Fruit fly (Drosophila melanogaster) whole organism, embryonic: ENCODE measurements around the gene east.

Experiments
- Awh ChIP-seq: fragments of 200-800 bp; sonication (Bioruptor generic); IDR thresholded peaks from 2 replicates; pipeline ENCODE4, ENCODE4 v1.3.6; 2022; ENCODE audit warnings: missing biosample characterization, missing genetic modification characterization
- BtbVII ChIP-seq: fragments of 200-800 bp; sonication (Bioruptor generic); optimal IDR thresholded peaks from 3 replicates; lab custom pipeline; 2017; ENCODE audit warnings: missing biosample characterization, mild to moderate bottlenecking, missing genetic modification characterization
- CG10366 ChIP-seq: fragments of 200-800 bp; sonication (Bioruptor generic); IDR thresholded peaks from 2 replicates; pipeline ENCODE4 v1.3.6; 2022; ENCODE audit warnings: missing biosample characterization, missing genetic modification characterization
- CG10565 ChIP-seq: fragments of 200-800 bp; sonication (Bioruptor generic); optimal IDR thresholded peaks from 3 replicates; lab custom pipeline; 2016; ENCODE audit warnings: missing biosample characterization, mild to moderate bottlenecking, missing genetic modification characterization
- CG14441 ChIP-seq: fragments of 200-800 bp; sonication (Bioruptor generic); IDR thresholded peaks from 2 replicates; pipeline ENCODE4 v1.3.6; 2022; ENCODE audit warnings: missing biosample characterization, missing genetic modification characterization
- CG14710 ChIP-seq: fragments of 200-800 bp; sonication (Bioruptor generic); optimal IDR thresholded peaks from 3 replicates; lab custom pipeline; 2019; ENCODE audit warnings: missing biosample characterization, mild to moderate bottlenecking, missing genetic modification characterization, moderate library complexity
- CG15073 ChIP-seq: fragments of 200-800 bp; sonication (Bioruptor generic); optimal IDR thresholded peaks from 2 replicates; lab custom pipeline; 2016; ENCODE audit warnings: missing biosample characterization, missing genetic modification characterization
- CG15269 ChIP-seq: fragments of 200-800 bp; sonication (Bioruptor generic); optimal IDR thresholded peaks from 2 replicates; lab custom pipeline; 2018; ENCODE audit warnings: missing biosample characterization, mild to moderate bottlenecking, missing genetic modification characterization, moderate library complexity
- CG15479 ChIP-seq: fragments of 200-800 bp; sonication (Bioruptor generic); optimal IDR thresholded peaks from 3 replicates; lab custom pipeline; 2019; ENCODE audit warnings: missing biosample characterization, mild to moderate bottlenecking, missing genetic modification characterization, moderate library complexity
- CG16813 ChIP-seq: fragments of 200-800 bp; sonication (Bioruptor generic); IDR thresholded peaks from 3 replicates; pipeline ENCODE4 v1.3.6; 2022; ENCODE audit warnings: missing biosample characterization, missing genetic modification characterization; ENCODE audit not compliant: partially characterized antibody
- CG17612 ChIP-seq: fragments of 200-800 bp; sonication (Bioruptor generic); IDR thresholded peaks from 2 replicates; pipeline ENCODE4 v1.3.6; 2022; ENCODE audit warnings: missing biosample characterization, missing genetic modification characterization
- CG32532 ChIP-seq: fragments of 200-800 bp; sonication (Bioruptor generic); IDR thresholded peaks from 2 replicates; pipeline ENCODE4 v1.3.6; 2022; ENCODE audit warnings: missing biosample characterization, missing genetic modification characterization
- CG3726 ChIP-seq: fragments of 200-800 bp; sonication (Bioruptor generic); IDR thresholded peaks from 3 replicates; pipeline ENCODE4, ENCODE4 v1.3.6; 2022; ENCODE audit warnings: missing biosample characterization, missing genetic modification characterization
- CG3838 ChIP-seq: fragments of 200-800 bp; sonication (Bioruptor generic); optimal IDR thresholded peaks from 3 replicates; lab custom pipeline; 2016; ENCODE audit warnings: missing biosample characterization, missing genetic modification characterization
- CG4328 ChIP-seq: fragments of 200-800 bp; sonication (Bioruptor generic); optimal IDR thresholded peaks from 3 replicates; lab custom pipeline; 2017; ENCODE audit warnings: missing biosample characterization, missing genetic modification reagents, missing genetic modification characterization
- CG4424 ChIP-seq: fragments of 200-800 bp; sonication (Bioruptor generic); optimal IDR thresholded peaks from 3 replicates; lab custom pipeline; 2016; ENCODE audit warnings: missing biosample characterization, missing genetic modification characterization
- CG4707 ChIP-seq: fragments of 200-800 bp; sonication (Bioruptor generic); optimal IDR thresholded peaks from 2 replicates; lab custom pipeline; 2018; ENCODE audit warnings: missing biosample characterization, mild to moderate bottlenecking, missing genetic modification characterization, moderate library complexity
- CG7786 ChIP-seq: fragments of 200-800 bp; sonication (Bioruptor generic); optimal IDR thresholded peaks from 2 replicates; lab custom pipeline; 2016; ENCODE audit warnings: missing biosample characterization, missing genetic modification characterization
- Dad ChIP-seq: fragments of 200-800 bp; sonication (Bioruptor generic); optimal IDR thresholded peaks from 3 replicates; lab custom pipeline; 2016; ENCODE audit warnings: missing biosample characterization, missing genetic modification characterization
- E2f1 ChIP-seq: fragments of 200-800 bp; sonication (Bioruptor generic); IDR thresholded peaks from 2 replicates; pipeline ENCODE4 v1.3.6; 2022; ENCODE audit warnings: missing biosample characterization, missing genetic modification characterization
- MBD-R2 ChIP-seq: fragments of 200-800 bp; sonication (Bioruptor generic); IDR thresholded peaks from 2 replicates; pipeline ENCODE4 v1.3.6; 2022; ENCODE audit warnings: missing biosample characterization, missing genetic modification characterization
- Med ChIP-seq: fragments of 200-800 bp; sonication (Bioruptor generic); peaks from one replicate; lab custom pipeline; 2016; ENCODE audit warnings: missing biosample characterization, missing genetic modification characterization, mild to moderate bottlenecking, inconsistent platforms, moderate library complexity
- NC2α ChIP-seq: fragments of 200-800 bp; sonication (Bioruptor generic); optimal IDR thresholded peaks from 2 replicates; lab custom pipeline; 2016; ENCODE audit warnings: missing biosample characterization, missing genetic modification characterization
- Sin3A ChIP-seq: fragments of >200 bp; optimal IDR thresholded peaks from 2 replicates; lab custom pipeline; 2018
- Sox102F ChIP-seq: fragments of 200-800 bp; sonication (Bioruptor generic); optimal IDR thresholded peaks from 2 replicates; lab custom pipeline; 2018; ENCODE audit warnings: missing biosample characterization, mild to moderate bottlenecking, missing genetic modification characterization, moderate library complexity
- Sry-δ ChIP-seq: fragments of 200-800 bp; sonication (Bioruptor generic); optimal IDR thresholded peaks from 2 replicates; lab custom pipeline; 2016; ENCODE audit warnings: missing biosample characterization, missing genetic modification characterization
- YL-1 ChIP-seq: fragments of 200-800 bp; sonication (Bioruptor generic); optimal IDR thresholded peaks from 3 replicates; lab custom pipeline; 2017; ENCODE audit warnings: missing biosample characterization, mild to moderate bottlenecking, missing genetic modification characterization
- abd-A ChIP-seq: fragments of 200-800 bp; sonication (Bioruptor generic); optimal IDR thresholded peaks from 3 replicates; lab custom pipeline; 2019; ENCODE audit warnings: missing biosample characterization, mild to moderate bottlenecking, missing genetic modification characterization, moderate library complexity
- al ChIP-seq: fragments of 200-800 bp; sonication (Bioruptor generic); IDR thresholded peaks from 2 replicates; pipeline ENCODE4 v1.3.6; 2022; ENCODE audit warnings: missing biosample characterization, missing genetic modification characterization
- amos ChIP-seq: fragments of 200-800 bp; sonication (Bioruptor generic); IDR thresholded peaks from 2 replicates; pipeline ENCODE4 v1.3.6; 2022; ENCODE audit warnings: missing biosample characterization, missing genetic modification characterization; ENCODE audit not compliant: partially characterized antibody
- ase ChIP-seq: fragments of 200-800 bp; sonication (Bioruptor generic); IDR thresholded peaks from 3 replicates; pipeline ENCODE4 v1.3.6; 2022; ENCODE audit warnings: missing biosample characterization, missing genetic modification characterization
- bbx ChIP-seq: fragments of 200-800 bp; sonication (Bioruptor generic); IDR thresholded peaks from 2 replicates; pipeline ENCODE4 v1.3.6; 2022; ENCODE audit warnings: missing biosample characterization, missing genetic modification characterization; ENCODE audit not compliant: partially characterized antibody
- br ChIP-seq: fragments of >200 bp; optimal IDR thresholded peaks from 2 replicates; lab custom pipeline; 2017
- bsh ChIP-seq, 2 experiments: fragments of 200-800 bp; sonication (Bioruptor generic); optimal IDR thresholded peaks; 2 replicates each; lab custom pipeline; 2017 to 2018; ENCODE audit warnings: mild to moderate bottlenecking in 2 of 2, missing biosample characterization in 2 of 2, missing genetic modification characterization in 2 of 2, moderate library complexity in 1 of 2
- btn ChIP-seq: fragments of 200-800 bp; sonication (Bioruptor generic); optimal IDR thresholded peaks from 2 replicates; lab custom pipeline; 2016; ENCODE audit warnings: missing biosample characterization, missing genetic modification characterization
- chinmo ChIP-seq: fragments of 200-800 bp; sonication (Bioruptor generic); IDR thresholded peaks from 4 replicates; pipeline ENCODE4 v1.3.6; 2022; ENCODE audit warnings: missing biosample characterization, missing genetic modification characterization; ENCODE audit not compliant: partially characterized antibody
- crc ChIP-seq: fragments of 200-800 bp; sonication (Bioruptor generic); optimal IDR thresholded peaks from 2 replicates; lab custom pipeline; 2016; ENCODE audit warnings: missing biosample characterization, missing genetic modification characterization
- crp ChIP-seq, 2 experiments: fragments of 200-800 bp; sonication (Bioruptor generic); optimal IDR thresholded peaks; 2 replicates in 1 of 2; 3 replicates in 1 of 2; lab custom pipeline; 2017; ENCODE audit warnings: missing biosample characterization in 2 of 2, missing genetic modification characterization in 2 of 2, mild to moderate bottlenecking in 1 of 2, moderate library complexity in 1 of 2
- gcm ChIP-seq: fragments of 200-800 bp; sonication (Bioruptor generic); optimal IDR thresholded peaks from 2 replicates; lab custom pipeline; 2019; ENCODE audit warnings: missing biosample characterization, mild to moderate bottlenecking, missing genetic modification characterization, moderate library complexity
- hb ChIP-seq: fragments of 200-800 bp; sonication (Bioruptor generic); IDR thresholded peaks from 3 replicates; pipeline ENCODE4 v1.3.6; 2022; ENCODE audit warnings: missing biosample characterization, missing genetic modification characterization; ENCODE audit not compliant: partially characterized antibody
- hbn ChIP-seq: fragments of 200-800 bp; sonication (Bioruptor generic); IDR thresholded peaks from 2 replicates; pipeline ENCODE4 v1.3.6; 2022; ENCODE audit warnings: missing biosample characterization, missing genetic modification characterization; ENCODE audit not compliant: partially characterized antibody
- jigr1 ChIP-seq: fragments of 200-800 bp; sonication (Bioruptor generic); IDR thresholded peaks from 3 replicates; pipeline ENCODE4 v1.3.6; 2022; ENCODE audit warnings: missing biosample characterization, missing genetic modification characterization
- pb ChIP-seq: fragments of 200-800 bp; sonication (Bioruptor generic); optimal IDR thresholded peaks from 3 replicates; lab custom pipeline; 2016; ENCODE audit warnings: missing biosample characterization, missing genetic modification characterization
- pfk ChIP-seq: fragments of 200-800 bp; sonication (Bioruptor generic); optimal IDR thresholded peaks from 2 replicates; lab custom pipeline; 2018; ENCODE audit warnings: missing biosample characterization, mild to moderate bottlenecking, missing genetic modification characterization, moderate library complexity
- scrt ChIP-seq: fragments of 200-800 bp; sonication (Bioruptor generic); optimal IDR thresholded peaks from 2 replicates; lab custom pipeline; 2018; ENCODE audit warnings: missing biosample characterization, mild to moderate bottlenecking, missing genetic modification characterization, moderate library complexity
- stc ChIP-seq: fragments of 200-800 bp; sonication (Bioruptor generic); IDR thresholded peaks from 2 replicates; pipeline ENCODE4 v1.3.6; 2022; ENCODE audit warnings: missing biosample characterization, missing genetic modification characterization
- unc-4 ChIP-seq: fragments of 200-800 bp; sonication (Bioruptor generic); IDR thresholded peaks from 2 replicates; pipeline ENCODE4 v1.3.6; 2022; ENCODE audit warnings: missing biosample characterization, missing genetic modification characterization; ENCODE audit not compliant: partially characterized antibody
- wek ChIP-seq: fragments of 200-800 bp; sonication (Bioruptor generic); optimal IDR thresholded peaks from 3 replicates; lab custom pipeline; 2018; ENCODE audit warnings: missing biosample characterization, mild to moderate bottlenecking, missing genetic modification characterization, moderate library complexity
- zen2 ChIP-seq: fragments of 200-800 bp; sonication (Bioruptor generic); IDR thresholded peaks from 3 replicates; pipeline ENCODE4 v1.3.6; 2022; ENCODE audit warnings: missing biosample characterization, missing genetic modification characterization; ENCODE audit not compliant: partially characterized antibody

The east gene

dm6 chrX:2005840-2006239 lies 4.8 kb upstream of the east start (continued):
- peak; percentile 54; the same call in 1 of the 2 replicates for TF ChIP-seq CG14441
- peak; percentile 54 for TF ChIP-seq NC2α (GFP tag; lab: Kevin White, UChicago)
- peak; percentile 64 for TF ChIP-seq CG4328 (GFP tag; lab: Kevin White, UChicago)
- no peak for TF ChIP-seq jigr1 (GFP tag; lab: Robert Waterston, UW)
- TF ChIP-seq Sox102F: no peak
- peak; percentile 85 for TF ChIP-seq CG4707 (GFP tag; lab: Kevin White, UChicago)
- TF ChIP-seq CG15269: peak; percentile 68
- no peak for TF ChIP-seq Sin3A (lab: Kevin White, UChicago)
- no peak for TF ChIP-seq br (lab: Kevin White, UChicago)
- TF ChIP-seq CG4424: peak; percentile 73
- peak; percentile 20; the same call in 1 of the 2 replicates for TF ChIP-seq MBD-R2 (GFP tag; lab: Robert Waterston, UW)
- TF ChIP-seq CG15479 (GFP tag; lab: Kevin White, UChicago): no peak
- TF ChIP-seq scrt (GFP tag; lab: Kevin White, UChicago): no peak
- peak; percentile 83 for TF ChIP-seq pb (GFP tag; lab: Kevin White, UChicago)
- peak; percentile 35 for TF ChIP-seq Dad (GFP tag; lab: Kevin White, UChicago)
- TF ChIP-seq CG10366 (GFP tag; lab: Robert Waterston, UW): peak; percentile 41; the same call in 1 of the 2 replicates
- peak; percentile 6 for TF ChIP-seq CG7786 (GFP tag; lab: Kevin White, UChicago)
- TF ChIP-seq btn (GFP tag; lab: Kevin White, UChicago): peak; percentile 63
- TF ChIP-seq CG14710 (tag; lab: Kevin White, UChicago): peak; percentile 80
- peak; percentile 67; the same call in 2 of the 3 replicates for TF ChIP-seq ase

- TF ChIP-seq crp (GFP tag; optimal IDR thresholded peaks at IDR 0.05; lab: Kevin White, UChicago) (peak in 1 of 2 experiments; percentile 79), crc (GFP tag; lab: Kevin White, UChicago) (no peak), amos (GFP tag; lab: Robert Waterston, UW) (peak; percentile 61; the same call in 1 of the 2 replicates), pfk (GFP tag; lab: Kevin White, UChicago) (no peak), E2f1 (GFP tag; lab: Robert Waterston, UW) (no peak), CG4424 (no peak), YL-1 (GFP tag; lab: Kevin White, UChicago) (peak; percentile 27), unc-4 (GFP tag; lab: Robert Waterston, UW) (peak; percentile 60), zen2 (GFP tag; lab: Robert Waterston, UW) (peak; percentile 63), CG16813 (peak; percentile 44; the same call in 1 of the 3 replicates), bsh (GFP tag; optimal IDR thresholded peaks at IDR 0.05; lab: Kevin White, UChicago) (no peak), hbn (GFP tag; lab: Robert Waterston, UW) (0 out of 2 replicates have a peak, but pooled peaks have one; percentile 24), bbx (GFP tag; lab: Robert Waterston, UW) (peak; percentile 55), CG15073 (GFP tag; lab: Kevin White, UChicago) (no peak), CG17612 (GFP tag; lab: Robert Waterston, UW) (no peak), Awh (GFP tag; lab: Robert Waterston, UW) (no peak), CG3726 (GFP tag; lab: Robert Waterston, UW) (no peak), CG32532 (GFP tag; lab: Robert Waterston, UW) (no peak), hb (GFP tag; lab: Robert Waterston, UW) (peak; percentile 61; the same call in 1 of the 3 replicates), gcm (GFP tag; lab: Kevin White, UChicago) (no peak), CG3838 (GFP tag; lab: Kevin White, UChicago) (no peak), stc (GFP tag; lab: Robert Waterston, UW) (no peak), Sry-δ (GFP tag; lab: Kevin White, UChicago) (no peak), CG10565 (GFP tag; lab: Kevin White, UChicago) (no peak), al (GFP tag; lab: Robert Waterston, UW) (no peak), wek (no peak), abd-A (tag; lab: Kevin White, UChicago) (no peak), Med (GFP tag; lab: Kevin White, UChicago) (no peak), chinmo (GFP tag; lab: Robert Waterston, UW) (0 out of 4 replicates have a peak, but pooled peaks have one; percentile 28), BtbVII (GFP tag; lab: Kevin White, UChicago) (no peak)
These were observed 1.7 kb upstream of the east start, which contains the start of gene PIG-K for dm6 chrX:2008953-2009452. Gene PIG-K (minus strand): TSS chrX:2009364.
